Worm (Caenorhabditis elegans) whole organism, early embryonic: ENCODE data around the gene slc-30A9.

Source experiments
- F13C5.2 ChIP-seq: sonication (generic microtip); optimal IDR thresholded peaks from 2 replicates; lab custom pipeline; 2017; ENCODE audit warnings: mild to moderate bottlenecking, missing genetic modification characterization, inconsistent platforms, missing compliant biosample characterization
- aly-1 ChIP-seq: sonication (generic microtip); optimal IDR thresholded peaks from 2 replicates; lab custom pipeline; 2016; ENCODE audit warnings: missing genetic modification characterization, missing compliant biosample characterization
- ama-1 ChIP-seq: fragments of 150-350 bp; optimal IDR thresholded peaks from 2 replicates; lab custom pipeline; 2014
- ceh-36 ChIP-seq: sonication (generic microtip); optimal IDR thresholded peaks from 2 replicates; lab custom pipeline; 2016; ENCODE audit warnings: missing genetic modification characterization, inconsistent platforms, missing compliant biosample characterization
- flt-1 ChIP-seq: fragments of 200-800 bp; sonication (Bioruptor generic); IDR thresholded peaks from 2 replicates; pipeline ENCODE4 v1.3.6; 2022; ENCODE audit warnings: missing genetic modification characterization, missing compliant biosample characterization
- hmbx-1 ChIP-seq: sonication (generic microtip); optimal IDR thresholded peaks from 2 replicates; lab custom pipeline; 2016; ENCODE audit warnings: mild to moderate bottlenecking, missing genetic modification characterization, missing compliant biosample characterization
- hmg-4 ChIP-seq: fragments of 200-800 bp; sonication (Bioruptor generic); optimal IDR thresholded peaks from 2 replicates; lab custom pipeline; 2018; ENCODE audit warnings: mild to moderate bottlenecking, missing genetic modification characterization, missing compliant biosample characterization
- tbx-11 ChIP-seq: fragments of 200-800 bp; sonication (Bioruptor generic); IDR thresholded peaks from 2 replicates; pipeline ENCODE4 v1.3.6; 2022; ENCODE audit warnings: missing genetic modification characterization, missing compliant biosample characterization
- tbx-37 ChIP-seq: fragments of 200-800 bp; sonication (Bioruptor generic); conservative IDR thresholded peaks from 2 replicates; pipeline ENCODE4 v1.3.6; 2022; ENCODE audit warnings: missing genetic modification reagents, missing genetic modification characterization, missing compliant biosample characterization

DNA sequence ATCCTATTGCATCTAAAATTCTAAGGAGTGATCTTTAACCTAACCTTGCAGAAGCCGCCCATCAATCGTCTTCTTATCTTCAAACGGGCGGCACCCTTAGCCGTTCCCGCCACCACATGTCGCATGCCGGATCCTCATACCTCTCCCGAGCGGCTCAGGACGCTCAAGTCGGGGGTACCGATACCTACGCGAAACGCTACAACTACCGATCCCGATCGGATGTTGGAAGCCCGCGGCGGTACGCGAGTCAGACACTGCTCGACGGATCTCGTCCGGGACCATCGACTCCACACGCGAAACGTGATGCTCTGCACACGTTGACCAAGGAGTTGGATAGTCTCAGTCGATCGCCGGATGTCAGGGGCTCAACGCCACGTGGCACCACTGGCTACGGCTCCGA, 19.3 kb downstream of the slc-30A9 start:
- TF ChIP-seq tbx-37 (GFP tag; lab: Robert Waterston, UW) (no peak), aly-1 (tag; lab: Kevin White, UChicago) (no peak), tbx-11 (GFP tag; lab: Robert Waterston, UW) (no peak), F13C5.2 (no peak), flt-1 (no peak), ceh-36 (no peak), hmbx-1 (tag; lab: Kevin White, UChicago) (no peak), hmg-4 (GFP tag; lab: Kevin White, UChicago) (no peak), ama-1 (lab: Kevin White, UChicago) (no peak)
